Fruit fly (Drosophila melanogaster) whole organism, pupa: Measurements from ENCODE around the gene Alh.

Source experiments
- CG12605 ChIP-seq: fragments of 200-800 bp; sonication (Bioruptor generic); IDR thresholded peaks from 2 replicates; pipeline ENCODE4 v1.3.6; 2022; ENCODE audit warnings: missing biosample characterization, missing genetic modification characterization
- CG13204 ChIP-seq: fragments of 200-800 bp; sonication (Bioruptor generic); optimal IDR thresholded peaks from 2 replicates; lab custom pipeline; 2018; ENCODE audit warnings: missing biosample characterization, mild to moderate bottlenecking, missing genetic modification characterization, moderate library complexity
- CG32121 ChIP-seq: fragments of 200-800 bp; sonication (Bioruptor generic); IDR thresholded peaks from 2 replicates; pipeline ENCODE4 v1.3.6; 2022; ENCODE audit warnings: missing biosample characterization, missing genetic modification characterization
- CG34367 ChIP-seq: fragments of 200-800 bp; sonication (Bioruptor generic); optimal IDR thresholded peaks from 2 replicates; lab custom pipeline; 2018; ENCODE audit warnings: missing biosample characterization, mild to moderate bottlenecking, missing genetic modification characterization
- CG4496 ChIP-seq: fragments of 200-800 bp; sonication (Bioruptor generic); IDR thresholded peaks from 3 replicates; pipeline ENCODE4 v1.3.6; 2022; ENCODE audit warnings: missing biosample characterization, missing genetic modification characterization
- CG8159 ChIP-seq: fragments of 200-800 bp; sonication (Bioruptor generic); optimal IDR thresholded peaks from 3 replicates; lab custom pipeline; 2018; ENCODE audit warnings: missing biosample characterization, mild to moderate bottlenecking, missing genetic modification characterization, moderate library complexity
- fd96Ca ChIP-seq: fragments of 200-800 bp; sonication (Bioruptor generic); IDR thresholded peaks from 3 replicates; pipeline ENCODE4 v1.3.6; 2022; ENCODE audit warnings: missing biosample characterization, missing genetic modification characterization
- rn ChIP-seq: fragments of 200-800 bp; sonication (Bioruptor generic); IDR thresholded peaks from 2 replicates; pipeline ENCODE4 v1.3.6; 2022; ENCODE audit warnings: missing biosample characterization, missing genetic modification characterization

DNA sequence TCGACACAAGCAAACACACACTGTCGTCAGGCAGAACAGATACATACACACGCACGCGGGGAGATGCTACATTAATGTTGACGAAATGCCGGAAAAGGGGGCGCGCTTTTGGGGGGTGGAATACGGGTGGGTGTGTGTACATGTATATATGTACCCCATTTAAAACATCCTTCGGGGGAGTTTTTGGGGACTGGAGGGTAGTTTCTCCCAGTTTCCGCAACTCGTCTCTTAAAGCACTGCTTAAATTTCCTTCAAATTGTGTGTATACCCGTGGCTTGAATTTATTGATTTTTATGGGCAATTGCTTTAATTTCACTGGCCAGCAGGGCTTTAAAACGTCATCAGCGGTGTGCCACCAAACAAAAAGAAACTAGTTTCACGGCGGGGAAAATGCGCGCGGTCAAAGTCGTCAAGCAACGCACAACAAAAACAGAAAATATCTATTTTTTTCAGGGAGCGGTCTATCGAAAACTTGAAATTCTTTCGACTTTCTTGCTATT lies 862 bp downstream of the Alh start:
- TF ChIP-seq CG4496 (no peak), rn (GFP tag; lab: Robert Waterston, UW) (no peak), CG12605 (no peak), CG13204 (GFP tag; lab: Kevin White, UChicago) (no peak), CG34367 (no peak), fd96Ca (GFP tag; lab: Robert Waterston, UW) (no peak), CG8159 (no peak), CG32121 (GFP tag; lab: Robert Waterston, UW) (0 out of 2 replicates have a peak, but pooled peaks have one; percentile 17)
